Worm (Caenorhabditis elegans) whole organism, late embryonic: ENCODE data around the gene ndub-2.

ENCODE experiments used
- F13H6.1 ChIP-seq: sonication (generic microtip); optimal IDR thresholded peaks from 2 replicates; lab custom pipeline; 2016; ENCODE audit warnings: missing genetic modification characterization, missing compliant biosample characterization
- ama-1 ChIP-seq: fragments of 150-350 bp; optimal IDR thresholded peaks from 2 replicates; lab custom pipeline; 2014
- ceh-6 ChIP-seq: fragments of 200-800 bp; sonication (Bioruptor generic); optimal IDR thresholded peaks from 2 replicates; lab custom pipeline; 2018; ENCODE audit warnings: mild to moderate bottlenecking, missing genetic modification characterization, missing compliant biosample characterization
- dmd-4 ChIP-seq: sonication (generic microtip); optimal IDR thresholded peaks from 2 replicates; lab custom pipeline; 2016; ENCODE audit warnings: borderline replicate concordance, missing genetic modification characterization, missing compliant biosample characterization
- nhr-11 ChIP-seq: fragments of 150-350 bp; optimal IDR thresholded peaks from 2 replicates; lab custom pipeline; 2014; ENCODE audit warnings: missing biosample characterization, missing genetic modification characterization
- pha-4 ChIP-seq: fragments of 150-350 bp; optimal IDR thresholded peaks from 2 replicates; lab custom pipeline; 2018; ENCODE audit warnings: missing biosample characterization, missing genetic modification reagents, missing genetic modification characterization
- unc-86 ChIP-seq: sonication (generic microtip); optimal IDR thresholded peaks from 2 replicates; lab custom pipeline; 2016; ENCODE audit warnings: missing genetic modification characterization, missing compliant biosample characterization

DNA sequence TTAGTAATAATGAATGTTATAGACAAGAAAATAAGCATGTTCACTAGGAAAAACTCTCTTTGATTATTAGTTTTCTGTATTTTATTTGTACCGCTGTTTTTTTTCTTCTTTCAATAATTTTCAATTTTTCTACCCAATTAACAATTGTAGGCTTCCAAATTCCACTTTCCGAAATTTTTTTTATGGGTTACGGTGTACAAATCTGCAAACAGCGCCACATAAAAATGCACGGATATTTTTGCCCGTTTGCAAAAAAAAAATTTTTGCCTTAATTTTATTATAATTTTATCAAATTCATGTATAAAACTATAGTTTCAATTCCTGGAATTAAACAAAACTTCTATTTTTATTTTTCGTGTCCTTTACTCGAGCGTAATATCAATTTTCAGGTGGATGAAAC, 3.4 kb upstream of the ndub-2 start, which contains the start of gene ooc-5:
- TF ChIP-seq F13H6.1 (tag; lab: Kevin White, UChicago) = no peak
- no peak for TF ChIP-seq ceh-6 (GFP tag; lab: Kevin White, UChicago)
- no peak for TF ChIP-seq unc-86 (tag; lab: Kevin White, UChicago)
- no peak for TF ChIP-seq ama-1 (lab: Kevin White, UChicago)
- TF ChIP-seq pha-4 (tag; lab: Kevin White, UChicago) = no peak
- no peak for TF ChIP-seq nhr-11 (tag; lab: Kevin White, UChicago)
- no peak for TF ChIP-seq dmd-4
